Worm (Caenorhabditis elegans) whole organism, L4 larva: ENCODE data around the gene C34F6.9.

ENCODE experiments used
- F26F4.8 ChIP-seq: fragments of 200-800 bp; sonication (Bioruptor generic); conservative IDR thresholded peaks from 2 replicates; pipeline ENCODE4 v1.3.6; 2022; ENCODE audit warnings: missing genetic modification characterization, missing compliant biosample characterization
- F37D6.2 ChIP-seq: sonication (generic microtip); optimal IDR thresholded peaks from 2 replicates; lab custom pipeline; 2016; ENCODE audit warnings: mild to moderate bottlenecking, missing genetic modification characterization, missing compliant biosample characterization
- F49E8.2 ChIP-seq: sonication (generic microtip); optimal IDR thresholded peaks from 2 replicates; lab custom pipeline; 2016; ENCODE audit warnings: missing compliant biosample characterization, mild to moderate bottlenecking, missing genetic modification characterization, borderline replicate concordance
- R02D3.7 ChIP-seq: fragments of 150-350 bp; sonication (generic microtip); optimal IDR thresholded peaks from 3 replicates; lab custom pipeline; 2014; ENCODE audit warnings: missing biosample characterization, missing genetic modification characterization
- T20F7.1 ChIP-seq: fragments of 200-800 bp; sonication (Bioruptor generic); optimal IDR thresholded peaks from 2 replicates; lab custom pipeline; 2018; ENCODE audit warnings: mild to moderate bottlenecking, missing genetic modification characterization, missing compliant biosample characterization
- T26A8.4 ChIP-seq: fragments of 200-800 bp; sonication (Bioruptor generic); IDR thresholded peaks from 2 replicates; pipeline ENCODE4 v1.3.6; 2022; ENCODE audit warnings: missing genetic modification characterization, missing compliant biosample characterization
- Y105C5A.15 ChIP-seq: fragments of 200-800 bp; sonication (Bioruptor generic); IDR thresholded peaks from 2 replicates; pipeline ENCODE4 v1.3.6; 2022; ENCODE audit warnings: missing genetic modification characterization, missing compliant biosample characterization
- Y5F2A.4 ChIP-seq: fragments of 200-800 bp; sonication (Bioruptor generic); optimal IDR thresholded peaks from 2 replicates; lab custom pipeline; 2018; ENCODE audit warnings: mild to moderate bottlenecking, missing genetic modification characterization, missing compliant biosample characterization
- Y75B8A.6 ChIP-seq: fragments of 200-800 bp; sonication (Bioruptor generic); IDR thresholded peaks from 2 replicates; pipeline ENCODE4 v1.3.6; 2022; ENCODE audit warnings: missing genetic modification reagents, missing genetic modification characterization, missing compliant biosample characterization
- aha-1 ChIP-seq: fragments of 150-350 bp; peaks from one replicate; lab custom pipeline; 2014; ENCODE audit warnings: missing biosample characterization, missing genetic modification characterization
- ceh-44 ChIP-seq: fragments of 200-800 bp; sonication (Bioruptor generic); IDR thresholded peaks from 2 replicates; pipeline ENCODE4 v1.3.6; 2022; ENCODE audit warnings: missing genetic modification reagents, missing genetic modification characterization, missing compliant biosample characterization
- ceh-82 ChIP-seq: sonication (generic microtip); optimal IDR thresholded peaks from 2 replicates; lab custom pipeline; 2017; ENCODE audit warnings: missing biosample characterization, missing genetic modification characterization
- ces-1 ChIP-seq: fragments of 150-350 bp; sonication (generic microtip); optimal IDR thresholded peaks from 4 replicates; lab custom pipeline; 2014; ENCODE audit warnings: missing biosample characterization, missing genetic modification reagents, missing genetic modification characterization
- cey-2 ChIP-seq: sonication (generic microtip); optimal IDR thresholded peaks from 3 replicates; lab custom pipeline; 2017; ENCODE audit warnings: missing genetic modification characterization, mild to moderate bottlenecking, missing compliant biosample characterization, antibody characterized with exemption, borderline replicate concordance; ENCODE audit not compliant: insufficient read depth
- dmd-8 ChIP-seq: fragments of 200-800 bp; sonication (Bioruptor generic); IDR thresholded peaks from 2 replicates; pipeline ENCODE4 v1.3.6; 2022; ENCODE audit warnings: missing genetic modification characterization, missing compliant biosample characterization
- dmd-9 ChIP-seq: fragments of 200-800 bp; sonication (Bioruptor generic); IDR thresholded peaks from 2 replicates; pipeline ENCODE4 v1.3.6; 2022; ENCODE audit warnings: missing genetic modification reagents, missing genetic modification characterization, missing compliant biosample characterization
- dpl-1 ChIP-seq: fragments of 150-350 bp; optimal IDR thresholded peaks from 2 replicates; lab custom pipeline; 2014; ENCODE audit warnings: missing biosample characterization, missing genetic modification reagents, missing genetic modification characterization
- dve-1 ChIP-seq: sonication (generic microtip); optimal IDR thresholded peaks from 2 replicates; lab custom pipeline; 2017; ENCODE audit warnings: antibody characterized with exemption, mild to moderate bottlenecking, missing genetic modification characterization, missing compliant biosample characterization; ENCODE audit not compliant: insufficient read depth
- fkh-10 ChIP-seq: fragments of 150-350 bp; optimal IDR thresholded peaks from 2 replicates; lab custom pipeline; 2014; ENCODE audit warnings: missing biosample characterization, missing genetic modification reagents, missing genetic modification characterization
- fos-1 ChIP-seq: fragments of 150-350 bp; optimal IDR thresholded peaks from 2 replicates; lab custom pipeline; 2014; ENCODE audit warnings: missing biosample characterization, missing genetic modification characterization
- gei-8 ChIP-seq: fragments of 200-800 bp; sonication (Bioruptor generic); optimal IDR thresholded peaks from 2 replicates; lab custom pipeline; 2018; ENCODE audit warnings: mild to moderate bottlenecking, missing genetic modification characterization, missing compliant biosample characterization
- hlh-11 ChIP-seq: fragments of 200-800 bp; sonication (Bioruptor generic); optimal IDR thresholded peaks from 2 replicates; lab custom pipeline; 2018; ENCODE audit warnings: mild to moderate bottlenecking, missing genetic modification characterization, missing compliant biosample characterization
- hmg-1.1 ChIP-seq: fragments of 200-800 bp; sonication (Bioruptor generic); IDR thresholded peaks from 2 replicates; pipeline ENCODE4 v1.3.6; 2022; ENCODE audit warnings: missing genetic modification reagents, missing genetic modification characterization, missing compliant biosample characterization
- lim-7 ChIP-seq: fragments of 200-800 bp; sonication (Bioruptor generic); IDR thresholded peaks from 2 replicates; pipeline ENCODE4 v1.3.6; 2022; ENCODE audit warnings: missing genetic modification characterization, missing compliant biosample characterization
- lin-1 ChIP-seq: fragments of 200-800 bp; sonication (Bioruptor generic); IDR thresholded peaks from 2 replicates; pipeline ENCODE4 v1.3.6; 2022; ENCODE audit warnings: missing genetic modification reagents, missing genetic modification characterization, missing compliant biosample characterization
- lin-13 ChIP-seq: fragments of 150-350 bp; optimal IDR thresholded peaks from 2 replicates; lab custom pipeline; 2014; ENCODE audit warnings: missing biosample characterization, missing genetic modification reagents, missing genetic modification characterization
- lin-38 ChIP-seq: fragments of 200-800 bp; sonication (Bioruptor generic); IDR thresholded peaks from 2 replicates; pipeline ENCODE4 v1.3.6; 2022; ENCODE audit warnings: missing genetic modification reagents, missing genetic modification characterization, missing compliant biosample characterization
- lir-3 ChIP-seq: sonication (generic microtip); optimal IDR thresholded peaks from 2 replicates; lab custom pipeline; 2016; ENCODE audit warnings: mild to moderate bottlenecking, missing genetic modification characterization, missing compliant biosample characterization
- madf-9 ChIP-seq: fragments of 200-800 bp; sonication (Bioruptor generic); conservative IDR thresholded peaks from 2 replicates; pipeline ENCODE4 v1.3.6; 2022; ENCODE audit warnings: missing genetic modification reagents, missing genetic modification characterization, missing compliant biosample characterization
- mdt-29 ChIP-seq: fragments of 200-800 bp; sonication (Bioruptor generic); IDR thresholded peaks from 2 replicates; pipeline ENCODE4 v1.3.6; 2022; ENCODE audit warnings: missing genetic modification reagents, missing genetic modification characterization, missing compliant biosample characterization
- mes-2 ChIP-seq: sonication (generic microtip); optimal IDR thresholded peaks from 2 replicates; lab custom pipeline; 2016; ENCODE audit warnings: missing genotype, mild to moderate bottlenecking, missing genetic modification characterization, missing compliant biosample characterization; ENCODE audit not compliant: poor library complexity, severe bottlenecking
- mxl-3 ChIP-seq: fragments of 200-800 bp; sonication (Bioruptor generic); optimal IDR thresholded peaks from 2 replicates; lab custom pipeline; 2018; ENCODE audit warnings: mild to moderate bottlenecking, missing genetic modification characterization, missing compliant biosample characterization
- nhr-11 ChIP-seq: fragments of 150-350 bp; optimal IDR thresholded peaks from 2 replicates; lab custom pipeline; 2014; ENCODE audit warnings: missing biosample characterization, missing genetic modification characterization
- nhr-25 ChIP-seq: sonication (generic microtip); optimal IDR thresholded peaks from 2 replicates; lab custom pipeline; 2017; ENCODE audit warnings: missing genetic modification characterization, mild to moderate bottlenecking, missing compliant biosample characterization, antibody characterized with exemption, moderate library complexity, borderline replicate concordance; ENCODE audit not compliant: insufficient read depth
- nhr-28 ChIP-seq: fragments of 150-350 bp; optimal IDR thresholded peaks from 2 replicates; lab custom pipeline; 2014; ENCODE audit warnings: missing biosample characterization, missing genetic modification characterization
- nhr-41 ChIP-seq: fragments of 200-800 bp; sonication (Bioruptor generic); IDR thresholded peaks from 2 replicates; pipeline ENCODE4 v1.3.6; 2022; ENCODE audit warnings: missing genetic modification reagents, missing genetic modification characterization, missing compliant biosample characterization
- nhr-42 ChIP-seq: fragments of 200-800 bp; sonication (Bioruptor generic); IDR thresholded peaks from 2 replicates; pipeline ENCODE4 v1.3.6; 2022; ENCODE audit warnings: missing genetic modification characterization, missing compliant biosample characterization
- pqm-1 ChIP-seq: sonication (generic microtip); optimal IDR thresholded peaks from 2 replicates; lab custom pipeline; 2017; ENCODE audit warnings: missing biosample characterization, missing genetic modification characterization
- rbr-2 ChIP-seq: sonication (generic microtip); optimal IDR thresholded peaks from 2 replicates; lab custom pipeline; 2016; ENCODE audit warnings: missing genotype, missing genetic modification characterization, missing compliant biosample characterization
- sdz-12 ChIP-seq: fragments of 200-800 bp; sonication (Bioruptor generic); optimal IDR thresholded peaks from 2 replicates; lab custom pipeline; 2018; ENCODE audit warnings: mild to moderate bottlenecking, missing genetic modification characterization, missing compliant biosample characterization
- skn-1 ChIP-seq: fragments of 150-350 bp; optimal IDR thresholded peaks from 2 replicates; lab custom pipeline; 2014; ENCODE audit warnings: missing biosample characterization, missing genetic modification characterization
- snpc-1.2 ChIP-seq: fragments of 200-800 bp; sonication (Bioruptor generic); IDR thresholded peaks from 2 replicates; pipeline ENCODE4 v1.3.6; 2022; ENCODE audit warnings: missing genetic modification reagents, missing genetic modification characterization, missing compliant biosample characterization
- snpc-4 ChIP-seq: fragments of 150-350 bp; optimal IDR thresholded peaks from 2 replicates; lab custom pipeline; 2014; ENCODE audit warnings: missing biosample characterization, missing genetic modification characterization
- spr-1 ChIP-seq: sonication (generic microtip); optimal IDR thresholded peaks from 2 replicates; lab custom pipeline; 2016; ENCODE audit warnings: mild to moderate bottlenecking, missing genetic modification characterization, missing compliant biosample characterization
- spr-3 ChIP-seq: fragments of 200-800 bp; sonication (Bioruptor generic); optimal IDR thresholded peaks from 2 replicates; lab custom pipeline; 2018; ENCODE audit warnings: mild to moderate bottlenecking, missing genetic modification characterization, missing compliant biosample characterization
- tag-97 ChIP-seq: fragments of 200-800 bp; sonication (Bioruptor generic); IDR thresholded peaks from 2 replicates; pipeline ENCODE4 v1.3.6; 2022; ENCODE audit warnings: missing genetic modification characterization, missing compliant biosample characterization
- unc-39 ChIP-seq: sonication (generic microtip); optimal IDR thresholded peaks from 2 replicates; lab custom pipeline; 2017; ENCODE audit warnings: missing biosample characterization, missing genetic modification characterization
- zfp-2 ChIP-seq: sonication (generic microtip); optimal IDR thresholded peaks from 2 replicates; lab custom pipeline; 2016; ENCODE audit warnings: mild to moderate bottlenecking, missing genetic modification characterization, missing compliant biosample characterization

C34F6.9 gene

ce11 chrX:11264715-11265114 is 42.3 kb upstream of the C34F6.9 start (continued):
- no peak for TF ChIP-seq tag-97 (GFP tag; lab: Robert Waterston, UW)
- TF ChIP-seq ceh-44 (GFP tag; lab: Robert Waterston, UW): no peak
- no peak for TF ChIP-seq hmg-1.1 (GFP tag; lab: Robert Waterston, UW)
- TF ChIP-seq dmd-8 (GFP tag; lab: Robert Waterston, UW): no peak

- TF ChIP-seq mes-2 (tag; lab: Kevin White, UChicago) (peak; percentile 66), spr-1 (peak; percentile 29), lin-38 (GFP tag; lab: Robert Waterston, UW) (peak; percentile 87), zfp-2 (tag; lab: Kevin White, UChicago) (no peak), fkh-10 (peak; percentile 70), F49E8.2 (tag; lab: Kevin White, UChicago) (no peak), hmg-1.1 (GFP tag; lab: Robert Waterston, UW) (peak; percentile 70; the same call in 1 of the 2 replicates), dpl-1 (GFP tag; lab: Kevin White, UChicago) (peak; percentile 70), lin-1 (GFP tag; lab: Robert Waterston, UW) (no peak), sdz-12 (GFP tag; lab: Kevin White, UChicago) (no peak), snpc-1.2 (GFP tag; lab: Robert Waterston, UW) (no peak), hlh-11 (tag; lab: Kevin White, UChicago) (peak; percentile 89), unc-39 (no peak), lim-7 (GFP tag; lab: Robert Waterston, UW) (no peak), dve-1 (tag; lab: Kevin White, UChicago) (no peak), nhr-42 (no peak), dmd-8 (GFP tag; lab: Robert Waterston, UW) (no peak), snpc-4 (no peak), ces-1 (GFP tag; lab: Kevin White, UChicago) (no peak), nhr-25 (tag; lab: Kevin White, UChicago) (peak; percentile 40), spr-3 (no peak), Y75B8A.6 (no peak), nhr-41 (GFP tag; lab: Robert Waterston, UW) (no peak), mdt-29 (GFP tag; lab: Robert Waterston, UW) (no peak), nhr-28 (tag; lab: Kevin White, UChicago) (peak; percentile 21), R02D3.7 (tag; lab: Kevin White, UChicago) (no peak), dmd-9 (GFP tag; lab: Robert Waterston, UW) (no peak), nhr-11 (tag; lab: Kevin White, UChicago) (peak; percentile 55), fos-1 (tag; lab: Kevin White, UChicago) (no peak), mxl-3 (GFP tag; lab: Kevin White, UChicago) (peak; percentile 82), aha-1 (tag; lab: Kevin White, UChicago) (peak; percentile 58), F37D6.2 (tag; lab: Kevin White, UChicago) (peak; percentile 20), Y105C5A.15 (GFP tag; lab: Robert Waterston, UW) (no peak), F26F4.8 (GFP tag; lab: Robert Waterston, UW) (no peak), gei-8 (GFP tag; lab: Kevin White, UChicago) (no peak), madf-9 (GFP tag; lab: Robert Waterston, UW) (0 out of 2 replicates have a peak, but pooled peaks have one; percentile 6), ceh-82 (tag; lab: Kevin White, UChicago) (no peak), lir-3 (tag; lab: Kevin White, UChicago) (no peak), rbr-2 (tag; lab: Kevin White, UChicago) (peak; percentile 83), cey-2 (tag; lab: Kevin White, UChicago) (no peak), Y5F2A.4 (GFP tag; lab: Kevin White, UChicago) (no peak), lin-13 (GFP tag; lab: Kevin White, UChicago) (peak; percentile 47), T20F7.1 (GFP tag; lab: Kevin White, UChicago) (no peak), skn-1 (tag; lab: Kevin White, UChicago) (no peak), T26A8.4 (GFP tag; lab: Robert Waterston, UW) (no peak), pqm-1 (tag; lab: Kevin White, UChicago) (peak; percentile 72)
These were observed 40.0 kb upstream of the C34F6.9 start, which contains the start of gene C03A3.2 for ce11 chrX:11262319-11263074. TSS of gene C03A3.2 (plus strand) at chrX:11262848.
